Fruit fly (Drosophila melanogaster) whole organism, embryonic: ENCODE data around the gene nonC.

Experiments
- Antp ChIP-seq: fragments of 200-800 bp; sonication (Bioruptor generic); optimal IDR thresholded peaks from 3 replicates; lab custom pipeline; 2016; ENCODE audit warnings: missing biosample characterization, missing genetic modification characterization
- Bteb2 ChIP-seq: fragments of 200-800 bp; sonication (Bioruptor generic); optimal IDR thresholded peaks from 2 replicates; lab custom pipeline; 2016; ENCODE audit warnings: missing biosample characterization, missing genetic modification characterization
- CG12391 ChIP-seq: fragments of 200-800 bp; sonication (Bioruptor generic); optimal IDR thresholded peaks from 3 replicates; lab custom pipeline; 2018; ENCODE audit warnings: missing biosample characterization, mild to moderate bottlenecking, missing genetic modification characterization, moderate library complexity
- CG13287 ChIP-seq: fragments of 200-800 bp; sonication (Bioruptor generic); IDR thresholded peaks from 2 replicates; pipeline ENCODE4 v1.3.6; 2022; ENCODE audit warnings: missing biosample characterization, missing genetic modification characterization; ENCODE audit not compliant: partially characterized antibody
- CG14860 ChIP-seq: fragments of 200-800 bp; sonication (Bioruptor generic); IDR thresholded peaks from 3 replicates; pipeline ENCODE4 v1.3.6; 2022; ENCODE audit warnings: missing biosample characterization, missing genetic modification characterization; ENCODE audit not compliant: partially characterized antibody
- CG1603 ChIP-seq: fragments of 200-800 bp; sonication (Bioruptor generic); optimal IDR thresholded peaks from 2 replicates; lab custom pipeline; 2019; ENCODE audit warnings: missing biosample characterization, mild to moderate bottlenecking, missing genetic modification characterization, moderate library complexity
- CG16813 ChIP-seq: fragments of 200-800 bp; sonication (Bioruptor generic); IDR thresholded peaks from 3 replicates; pipeline ENCODE4 v1.3.6; 2022; ENCODE audit warnings: missing biosample characterization, missing genetic modification characterization; ENCODE audit not compliant: partially characterized antibody
- CG17186 ChIP-seq: fragments of 200-800 bp; sonication (Bioruptor generic); optimal IDR thresholded peaks from 3 replicates; lab custom pipeline; 2017; ENCODE audit warnings: missing biosample characterization, missing genetic modification reagents, missing genetic modification characterization
- CG17385 ChIP-seq: fragments of 200-800 bp; sonication (Bioruptor generic); optimal IDR thresholded peaks from 3 replicates; lab custom pipeline; 2018; ENCODE audit warnings: missing biosample characterization, mild to moderate bottlenecking, missing genetic modification characterization
- CG17829 ChIP-seq: fragments of 200-800 bp; optimal IDR thresholded peaks from 2 replicates; lab custom pipeline; 2019; ENCODE audit warnings: missing biosample characterization, mild to moderate bottlenecking, missing genetic modification characterization, moderate library complexity
- CG2199 ChIP-seq: fragments of 200-800 bp; sonication (Bioruptor generic); IDR thresholded peaks from 3 replicates; pipeline ENCODE4 v1.3.6; 2022; ENCODE audit warnings: missing biosample characterization, missing genetic modification characterization
- CG3838 ChIP-seq: fragments of 200-800 bp; sonication (Bioruptor generic); optimal IDR thresholded peaks from 3 replicates; lab custom pipeline; 2016; ENCODE audit warnings: missing biosample characterization, missing genetic modification characterization
- CG4360 ChIP-seq: fragments of 200-800 bp; sonication (Bioruptor generic); IDR thresholded peaks from 2 replicates; pipeline ENCODE4 v1.3.6; 2022; ENCODE audit warnings: missing biosample characterization, missing genetic modification characterization
- CG5245 ChIP-seq: fragments of 200-800 bp; sonication (Bioruptor generic); optimal IDR thresholded peaks from 3 replicates; lab custom pipeline; 2016; ENCODE audit warnings: missing biosample characterization, missing genetic modification characterization
- CG6654 ChIP-seq: fragments of 200-800 bp; sonication (Bioruptor generic); optimal IDR thresholded peaks from 2 replicates; lab custom pipeline; 2017; ENCODE audit warnings: missing biosample characterization, mild to moderate bottlenecking, missing genetic modification characterization
- CG7556 ChIP-seq: fragments of 200-800 bp; sonication (Bioruptor generic); optimal IDR thresholded peaks from 2 replicates; lab custom pipeline; 2017; ENCODE audit warnings: missing biosample characterization, mild to moderate bottlenecking, missing genetic modification characterization
- CG7963 ChIP-seq: fragments of 200-800 bp; sonication (Bioruptor generic); IDR thresholded peaks from 3 replicates; pipeline ENCODE4 v1.3.6; 2022; ENCODE audit warnings: missing biosample characterization, missing genetic modification characterization; ENCODE audit not compliant: partially characterized antibody
- CTCF ChIP-seq: fragments of 200-800 bp; sonication (Bioruptor generic); optimal IDR thresholded peaks from 2 replicates; lab custom pipeline; 2017; ENCODE audit warnings: missing biosample characterization, mild to moderate bottlenecking, missing genetic modification characterization, moderate library complexity
- Dek ChIP-seq: fragments of 200-800 bp; sonication (Bioruptor generic); optimal IDR thresholded peaks from 3 replicates; lab custom pipeline; 2019; ENCODE audit warnings: missing biosample characterization, mild to moderate bottlenecking, missing genetic modification characterization, moderate library complexity
- Dll ChIP-seq: fragments of 200-800 bp; sonication (Bioruptor generic); IDR thresholded peaks from 4 replicates; pipeline ENCODE4 v1.3.6; 2022; ENCODE audit warnings: missing biosample characterization, missing genetic modification characterization; ENCODE audit not compliant: partially characterized antibody
- Ets65A ChIP-seq: fragments of 200-800 bp; sonication (Bioruptor generic); peaks from one replicate; lab custom pipeline; 2016; ENCODE audit warnings: missing biosample characterization, missing genetic modification characterization
- HLH4C ChIP-seq: fragments of 200-800 bp; sonication (Bioruptor generic); IDR thresholded peaks from 3 replicates; pipeline ENCODE4 v1.3.6; 2022; ENCODE audit warnings: missing biosample characterization, missing genetic modification characterization; ENCODE audit not compliant: partially characterized antibody
- Neu2 ChIP-seq: fragments of 200-800 bp; sonication (Bioruptor generic); optimal IDR thresholded peaks from 3 replicates; lab custom pipeline; 2016; ENCODE audit warnings: missing biosample characterization, missing genetic modification characterization, borderline replicate concordance
- Poxn ChIP-seq: fragments of 200-800 bp; sonication (Bioruptor generic); IDR thresholded peaks from 2 replicates; pipeline ENCODE4 v1.3.6; 2022; ENCODE audit warnings: missing biosample characterization, missing genetic modification characterization
- Sry-δ ChIP-seq: fragments of 200-800 bp; sonication (Bioruptor generic); optimal IDR thresholded peaks from 2 replicates; lab custom pipeline; 2016; ENCODE audit warnings: missing biosample characterization, missing genetic modification characterization
- Xrp1 ChIP-seq: fragments of 200-800 bp; sonication (Bioruptor generic); IDR thresholded peaks from 2 replicates; pipeline ENCODE4 v1.3.6; 2022; ENCODE audit warnings: missing biosample characterization, missing genetic modification characterization
- amos ChIP-seq: fragments of 200-800 bp; sonication (Bioruptor generic); IDR thresholded peaks from 2 replicates; pipeline ENCODE4 v1.3.6; 2022; ENCODE audit warnings: missing biosample characterization, missing genetic modification characterization; ENCODE audit not compliant: partially characterized antibody
- ato ChIP-seq: fragments of 200-800 bp; sonication (Bioruptor generic); IDR thresholded peaks from 2 replicates; pipeline ENCODE4 v1.3.6; 2022; ENCODE audit warnings: missing biosample characterization, missing genetic modification characterization; ENCODE audit not compliant: partially characterized antibody
- chinmo ChIP-seq: fragments of 200-800 bp; sonication (Bioruptor generic); IDR thresholded peaks from 4 replicates; pipeline ENCODE4 v1.3.6; 2022; ENCODE audit warnings: missing biosample characterization, missing genetic modification characterization; ENCODE audit not compliant: partially characterized antibody
- emc ChIP-seq: fragments of 200-800 bp; sonication (Bioruptor generic); optimal IDR thresholded peaks from 2 replicates; lab custom pipeline; 2016; ENCODE audit warnings: missing biosample characterization, missing genetic modification characterization
- fd96Cb ChIP-seq: fragments of 200-800 bp; sonication (Bioruptor generic); optimal IDR thresholded peaks from 2 replicates; lab custom pipeline; 2018; ENCODE audit warnings: missing biosample characterization, mild to moderate bottlenecking, missing genetic modification characterization, moderate library complexity
- hbn ChIP-seq: fragments of 200-800 bp; sonication (Bioruptor generic); IDR thresholded peaks from 2 replicates; pipeline ENCODE4 v1.3.6; 2022; ENCODE audit warnings: missing biosample characterization, missing genetic modification characterization; ENCODE audit not compliant: partially characterized antibody
- knrl ChIP-seq: fragments of 200-800 bp; sonication (Bioruptor generic); IDR thresholded peaks from 3 replicates; pipeline ENCODE4 v1.3.6; 2022; ENCODE audit warnings: missing biosample characterization, missing genetic modification characterization; ENCODE audit not compliant: partially characterized antibody
- mam ChIP-seq: fragments of 200-800 bp; sonication (Bioruptor generic); optimal IDR thresholded peaks from 3 replicates; lab custom pipeline; 2016; ENCODE audit warnings: missing biosample characterization, missing genetic modification characterization
- nau ChIP-seq: fragments of 200-800 bp; sonication (Bioruptor generic); optimal IDR thresholded peaks from 3 replicates; lab custom pipeline; 2017; ENCODE audit warnings: missing biosample characterization, mild to moderate bottlenecking, missing genetic modification characterization, missing genetic modification reagents
- pzg ChIP-seq: fragments of 200-800 bp; sonication (Bioruptor generic); optimal IDR thresholded peaks from 3 replicates; lab custom pipeline; 2018; ENCODE audit warnings: missing biosample characterization, mild to moderate bottlenecking, missing genetic modification characterization, moderate library complexity
- sc ChIP-seq, 3 experiments: fragments of >200 bp in 2 of 3; fragments of 200-800 bp in 1 of 3; sonication (Bioruptor generic) in 1 of 3; optimal IDR thresholded peaks; 2 replicates in 2 of 3; 3 replicates in 1 of 3; lab custom pipeline; 2017; ENCODE audit warnings: mild to moderate bottlenecking in 1 of 3, missing biosample characterization in 1 of 3, missing genetic modification characterization in 1 of 3, missing genetic modification reagents in 1 of 3
- sna ChIP-seq: fragments of 200-800 bp; sonication (Bioruptor generic); IDR thresholded peaks from 2 replicates; pipeline ENCODE4 v1.3.6; 2022; ENCODE audit warnings: missing biosample characterization, missing genetic modification characterization; ENCODE audit not compliant: partially characterized antibody
- sug ChIP-seq: fragments of 200-800 bp; optimal IDR thresholded peaks from 2 replicates; lab custom pipeline; 2019; ENCODE audit warnings: missing biosample characterization, mild to moderate bottlenecking, missing genetic modification characterization, moderate library complexity
- tgo ChIP-seq: fragments of 200-800 bp; sonication (Bioruptor generic); IDR thresholded peaks from 3 replicates; pipeline ENCODE4 v1.3.6; 2022; ENCODE audit warnings: missing biosample characterization, missing genetic modification characterization
- tna ChIP-seq: fragments of 200-800 bp; sonication (Bioruptor generic); IDR thresholded peaks from 2 replicates; pipeline ENCODE4 v1.3.6; 2022; ENCODE audit warnings: missing biosample characterization, missing genetic modification characterization; ENCODE audit not compliant: partially characterized antibody
- ttk ChIP-seq: fragments of 200-800 bp; sonication (Bioruptor generic); IDR thresholded peaks from 2 replicates; pipeline ENCODE4 v2.1.2; 2022; ENCODE audit warnings: missing biosample characterization, missing genetic modification characterization
- zen2 ChIP-seq: fragments of 200-800 bp; sonication (Bioruptor generic); IDR thresholded peaks from 3 replicates; pipeline ENCODE4 v1.3.6; 2022; ENCODE audit warnings: missing biosample characterization, missing genetic modification characterization; ENCODE audit not compliant: partially characterized antibody

Gene nonC

DNA sequence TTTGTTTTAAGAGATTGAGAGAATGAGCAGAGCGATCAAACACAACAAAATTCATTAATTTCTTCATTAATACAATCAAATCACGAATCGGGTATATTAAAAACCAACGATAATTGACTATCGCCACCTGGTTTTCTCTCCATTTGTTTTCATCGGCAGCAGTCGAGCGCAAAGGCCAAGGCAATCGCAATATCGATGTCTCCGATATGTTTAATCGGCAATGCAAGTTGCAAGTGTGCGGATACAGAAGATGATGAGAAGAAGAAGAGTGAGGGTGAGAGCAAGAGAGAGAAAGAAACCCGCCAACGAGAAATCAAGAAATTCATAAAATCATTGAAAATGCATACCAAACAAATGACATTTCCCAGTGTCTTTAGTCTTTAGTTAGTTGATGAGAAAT lies 51.5 kb downstream of the nonC start (continued):
- TF ChIP-seq CG3838, result no peak
- peak; percentile 7 for TF ChIP-seq CG17829 (tag; lab: Kevin White, UChicago)
- TF ChIP-seq CG7963 (GFP tag; lab: Robert Waterston, UW), result peak; percentile 61; the same call in 1 of the 3 replicates
- TF ChIP-seq emc (GFP tag; lab: Kevin White, UChicago), result no peak
- TF ChIP-seq CG17385, result peak; percentile 74
- 0 out of 4 replicates have a peak, but pooled peaks have one; percentile 61 for TF ChIP-seq chinmo
- peak; percentile 38; the same call in 1 of the 2 replicates for TF ChIP-seq hbn (GFP tag; lab: Robert Waterston, UW)
- no peak for TF ChIP-seq Poxn (GFP tag; lab: Robert Waterston, UW)
- peak; percentile 60; the same call in 2 of the 4 replicates for TF ChIP-seq Dll (GFP tag; lab: Robert Waterston, UW)
- 0 out of 3 replicates have a peak, but pooled peaks have one; percentile 26 for TF ChIP-seq CG14860 (GFP tag; lab: Robert Waterston, UW)
- peak; percentile 14 for TF ChIP-seq pzg (GFP tag; lab: Kevin White, UChicago)
- TF ChIP-seq CG13287 (GFP tag; lab: Robert Waterston, UW), result peak; percentile 23; the same call in 1 of the 2 replicates
- TF ChIP-seq sna, result peak; percentile 58; the same call in 1 of the 2 replicates
- no peak for TF ChIP-seq Dek (tag; lab: Kevin White, UChicago)
- TF ChIP-seq CG17186, result no peak
- TF ChIP-seq CTCF (GFP tag; lab: Kevin White, UChicago), result no peak
- TF ChIP-seq CG1603 (tag; lab: Kevin White, UChicago), result peak; percentile 9
- TF ChIP-seq zen2 (GFP tag; lab: Robert Waterston, UW), result peak; percentile 49; the same call in 1 of the 3 replicates
- TF ChIP-seq sc (optimal IDR thresholded peaks at IDR 0.05; lab: Kevin White, UChicago), result no peak
- no peak for TF ChIP-seq sc (GFP tag; optimal IDR thresholded peaks at IDR 0.05; lab: Kevin White, UChicago)
- TF ChIP-seq knrl (GFP tag; lab: Robert Waterston, UW), result peak; percentile 50; the same call in 2 of the 3 replicates
- TF ChIP-seq CG2199 (GFP tag; lab: Robert Waterston, UW), result no peak
- TF ChIP-seq tna, result peak; percentile 24; the same call in 1 of the 2 replicates
- TF ChIP-seq sug (tag; lab: Kevin White, UChicago), result no peak
- TF ChIP-seq ato (GFP tag; lab: Robert Waterston, UW), result 0 out of 2 replicates have a peak, but pooled peaks have one; percentile 22
- no peak for TF ChIP-seq CG12391
- TF ChIP-seq ttk (GFP tag; lab: Robert Waterston, UW), result no peak
- TF ChIP-seq Bteb2 (GFP tag; lab: Kevin White, UChicago), result no peak
- no peak for TF ChIP-seq tgo (GFP tag; lab: Robert Waterston, UW)
- no peak for TF ChIP-seq Antp (GFP tag; lab: Kevin White, UChicago)
- peak; percentile 61 for TF ChIP-seq amos (GFP tag; lab: Robert Waterston, UW)
- TF ChIP-seq Sry-δ (GFP tag; lab: Kevin White, UChicago), result peak; percentile 50
- no peak for TF ChIP-seq CG6654 (GFP tag; lab: Kevin White, UChicago)
- no peak for TF ChIP-seq mam (GFP tag; lab: Kevin White, UChicago)
- TF ChIP-seq CG4360 (GFP tag; lab: Robert Waterston, UW), result no peak
- no peak for TF ChIP-seq nau (GFP tag; lab: Kevin White, UChicago)
- TF ChIP-seq CG7556 (GFP tag; lab: Kevin White, UChicago), result no peak
- TF ChIP-seq Neu2 (GFP tag; lab: Kevin White, UChicago), result peak; percentile 39
- no peak for TF ChIP-seq Ets65A (GFP tag; lab: Kevin White, UChicago)
- TF ChIP-seq HLH4C (GFP tag; lab: Robert Waterston, UW), result no peak
- TF ChIP-seq Xrp1 (GFP tag; lab: Robert Waterston, UW), result no peak
- peak; percentile 53; the same call in 2 of the 3 replicates for TF ChIP-seq CG16813 (GFP tag; lab: Robert Waterston, UW)
- TF ChIP-seq fd96Cb (tag; lab: Kevin White, UChicago), result no peak
- no peak for TF ChIP-seq CG5245
- TF ChIP-seq, all 482 proteins: peak for 34
